3 worm cellular contexts compared by ENCODE assay signal in the genomic region with DNA sequence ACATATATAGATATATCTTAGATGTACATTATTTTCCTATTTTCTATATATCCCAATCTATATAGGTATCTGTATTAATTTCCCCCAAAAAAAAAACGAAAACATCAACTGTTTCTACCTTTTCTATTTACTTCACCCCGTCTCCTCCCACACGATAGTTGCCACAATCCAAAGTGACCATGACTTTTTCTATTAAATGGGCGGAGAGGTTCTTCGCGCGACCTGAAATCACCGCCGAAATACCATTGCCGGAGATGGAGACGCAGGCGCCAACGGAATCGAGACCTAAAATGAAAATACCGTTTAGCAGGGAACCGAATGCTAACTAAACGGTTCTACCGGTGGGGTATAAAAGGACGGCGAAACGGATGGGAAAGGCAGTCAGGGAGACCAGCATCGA.
A peak's percentile ranks its signal among the peaks of the same experiment; 100 is the strongest.
TF ChIP-seq lines count a peak whose summit lies in the region.

Gene col-98 (plus strand): TSS at position 390 of the 400 bp plus-strand sequence.

TF ChIP-seq in whole organism, L1 larva, 84 proteins besides CTCF, POLR2A, EP300 and RAD21 (continues in another document):
- TF ChIP-seq hpl-2 (GFP tag; optimal IDR thresholded peaks at IDR 0.05; lab: Kevin White, UChicago) (no peak), lsy-2 (tag; optimal IDR thresholded peaks at IDR 0.05; lab: Kevin White, UChicago) (peak in 1 of 2 experiments; percentile 16), sup-37 (GFP tag; optimal IDR thresholded peaks at IDR 0.05; lab: Kevin White, UChicago) (no peak), dsc-1 (tag; optimal IDR thresholded peaks at IDR 0.05; lab: Kevin White, UChicago) (no peak), tlp-1 (tag; optimal IDR thresholded peaks at IDR 0.05; lab: Kevin White, UChicago) (no peak), nhr-85 (tag; lab: Kevin White, UChicago) (peak; percentile 85), elt-2 (tag; optimal IDR thresholded peaks at IDR 0.05; lab: Kevin White, UChicago) (no peak), grh-1 (GFP tag; IDR thresholded peaks at IDR 0.05; lab: Robert Waterston, UW) (no peak), nhr-19 (GFP tag; conservative IDR thresholded peaks at IDR 0.05; lab: Robert Waterston, UW) (no peak), unc-130 (tag; optimal IDR thresholded peaks at IDR 0.05; lab: Kevin White, UChicago) (no peak), C04F5.9 (tag; optimal IDR thresholded peaks at IDR 0.05; lab: Kevin White, UChicago) (no peak), ceh-90 (tag; optimal IDR thresholded peaks at IDR 0.05; lab: Kevin White, UChicago) (no peak), lin-15B (tag; optimal IDR thresholded peaks at IDR 0.05; lab: Kevin White, UChicago) (no peak), swsn-7 (tag; optimal IDR thresholded peaks at IDR 0.05; lab: Kevin White, UChicago) (no peak), ama-1 (optimal IDR thresholded peaks at IDR 0.05; lab: Kevin White, UChicago) (no peak), hlh-17 (GFP tag; optimal IDR thresholded peaks at IDR 0.05; lab: Kevin White, UChicago; ENCODE audit: borderline replicate concordance) (no peak), ceh-8 (GFP tag; optimal IDR thresholded peaks at IDR 0.05; lab: Kevin White, UChicago) (no peak), egl-13 (tag; optimal IDR thresholded peaks at IDR 0.05; lab: Kevin White, UChicago) (no peak), nhr-12 (tag; optimal IDR thresholded peaks at IDR 0.05; lab: Kevin White, UChicago) (no peak), fos-1 (tag; optimal IDR thresholded peaks at IDR 0.05; lab: Kevin White, UChicago) (no peak), nhr-76 (tag; optimal IDR thresholded peaks at IDR 0.05; lab: Kevin White, UChicago) (no peak), unc-30 (tag; optimal IDR thresholded peaks at IDR 0.05; lab: Kevin White, UChicago) (no peak), jun-1 (tag; optimal IDR thresholded peaks at IDR 0.05; lab: Kevin White, UChicago) (no peak), skn-1 (tag; optimal IDR thresholded peaks at IDR 0.05; lab: Kevin White, UChicago) (no peak), unc-62 (GFP tag; optimal IDR thresholded peaks at IDR 0.05; lab: Kevin White, UChicago) (no peak), elt-3 (tag; optimal IDR thresholded peaks at IDR 0.05; lab: Kevin White, UChicago) (peak in 1 of 6 experiments; percentile 10), ztf-4 (tag; optimal IDR thresholded peaks at IDR 0.05; lab: Kevin White, UChicago) (no peak), nhr-90 (tag; optimal IDR thresholded peaks at IDR 0.05; lab: Kevin White, UChicago; ENCODE audit: poor library complexity) (peak; percentile 46), efl-3 (GFP tag; optimal IDR thresholded peaks at IDR 0.05; lab: Kevin White, UChicago) (no peak), blmp-1 (tag; optimal IDR thresholded peaks at IDR 0.05; lab: Kevin White, UChicago) (peak; percentile 62)

TF ChIP-seq in whole organism, L2 larva, 48 proteins besides CTCF, POLR2A, EP300 and RAD21:
- TF ChIP-seq nhr-21 (tag; optimal IDR thresholded peaks at IDR 0.05; lab: Kevin White, UChicago) (peak; percentile 29), Y55F3AM.14 (GFP tag; optimal IDR thresholded peaks at IDR 0.05; lab: Kevin White, UChicago) (no peak), sma-3 (GFP tag; optimal IDR thresholded peaks at IDR 0.05; lab: Kevin White, UChicago) (peak; percentile 2), C34F6.9 (tag; optimal IDR thresholded peaks at IDR 0.05; lab: Kevin White, UChicago) (no peak), lin-39 (tag; optimal IDR thresholded peaks at IDR 0.05; lab: Kevin White, UChicago) (no peak)

TF ChIP-seq in whole organism, L3 larva, 47 proteins besides CTCF, POLR2A, EP300 and RAD21:
- TF ChIP-seq nhr-76 (tag; optimal IDR thresholded peaks at IDR 0.05; lab: Kevin White, UChicago) (no peak), nhr-23 (tag; optimal IDR thresholded peaks at IDR 0.05; lab: Kevin White, UChicago) (peak; percentile 41), skn-1 (tag; optimal IDR thresholded peaks at IDR 0.05; lab: Kevin White, UChicago) (no peak), jun-1 (tag; optimal IDR thresholded peaks at IDR 0.05; lab: Kevin White, UChicago) (no peak), lin-39 (tag; optimal IDR thresholded peaks at IDR 0.05; lab: Kevin White, UChicago) (no peak), pqm-1 (tag; optimal IDR thresholded peaks at IDR 0.05; lab: Kevin White, UChicago) (no peak)

Comparison
In these comparisons a context has a peak if more than half of its experiments do, and no peak if none do; other contexts are left out.
1. Of the 22 proteins assayed by ChIP-seq in both whole organism, L1 larva and whole organism, L2 larva: peak only in whole organism, L1 larva: blmp-1; only in whole organism, L2 larva: none; in both: none; in neither: 19; mixed calls (peak in some experiments, not most) for 2.